Fruit fly (Drosophila melanogaster): ENCODE measurements around the gene CG5282.

- TF ChIP-seq gl (tag; optimal IDR thresholded peaks at IDR 0.05) = no peak
- TF ChIP-seq CG10348 (GFP tag; IDR thresholded peaks at IDR 0.05) = no peak
- TF ChIP-seq CG14655 (GFP tag; optimal IDR thresholded peaks at IDR 0.05) = no peak
- TF ChIP-seq Pif1A (GFP tag; optimal IDR thresholded peaks at IDR 0.05) = no peak
- TF ChIP-seq CG17806 (tag; optimal IDR thresholded peaks at IDR 0.05) = no peak
- TF ChIP-seq Snoo (tag; optimal IDR thresholded peaks at IDR 0.05) = peak; percentile 54
- TF ChIP-seq CG15710 (tag; optimal IDR thresholded peaks at IDR 0.05) = no peak
- TF ChIP-seq CG9948 (tag; optimal IDR thresholded peaks at IDR 0.05) = no peak
- TF ChIP-seq D1 (tag; optimal IDR thresholded peaks at IDR 0.05) = no peak
- no peak for TF ChIP-seq rn (GFP tag; IDR thresholded peaks at IDR 0.05)
- TF ChIP-seq CG12605 (GFP tag; IDR thresholded peaks at IDR 0.05) = no peak
- TF ChIP-seq CG13204 (GFP tag; optimal IDR thresholded peaks at IDR 0.05) = no peak
- TF ChIP-seq EcR (GFP tag; optimal IDR thresholded peaks at IDR 0.05) = no peak
Measured at dm6 chr3L:20447957-20448356, 22.1 kb upstream of the CG5282 start.
